Worm (Caenorhabditis elegans) whole organism, L4/young adult: Measurements from ENCODE around the gene K12H4.2.

Experiments
- W03F9.2 ChIP-seq: fragments of 150-350 bp; optimal IDR thresholded peaks from 2 replicates; lab custom pipeline; 2014; ENCODE audit warnings: missing biosample characterization, missing genetic modification characterization
- him-1 ChIP-seq: sonication (generic microtip); optimal IDR thresholded peaks from 2 replicates; lab custom pipeline; 2016; ENCODE audit warnings: missing genotype, missing genetic modification reagents, missing genetic modification characterization, missing compliant biosample characterization

DNA sequence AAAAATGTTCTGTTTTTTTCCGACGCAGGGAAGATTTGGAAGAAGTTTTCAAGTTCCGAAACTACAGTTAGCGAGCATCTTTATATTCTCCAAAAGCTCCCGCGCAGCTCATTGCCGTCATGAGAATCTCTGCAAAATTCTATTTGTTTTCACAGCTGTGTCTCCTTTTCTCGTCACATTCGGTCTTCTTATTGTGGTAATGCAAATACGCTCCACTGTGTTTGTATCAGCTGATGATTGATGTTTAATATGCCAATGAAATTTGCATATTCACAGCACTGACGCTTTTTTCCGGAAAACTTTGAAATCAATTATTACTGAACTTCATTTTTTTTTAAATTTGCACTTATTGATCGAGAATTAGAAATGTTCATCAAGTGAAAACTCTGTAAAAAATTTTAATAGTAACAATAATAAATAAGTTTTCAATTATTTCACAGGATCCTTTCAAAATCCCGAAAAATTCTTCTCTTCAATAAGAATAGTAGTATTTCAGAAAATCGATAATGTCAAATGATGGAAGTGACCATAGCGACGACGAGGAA lies 45.6 kb downstream of the K12H4.2 start, which contains the start of gene K06H7.2:
- TF ChIP-seq W03F9.2 (tag; lab: Kevin White, UChicago) (peak; percentile 15), him-1 (tag; lab: Kevin White, UChicago) (no peak)
